Worm (Caenorhabditis elegans) whole organism, mixed stage, embryonic: Measurements from ENCODE around the gene ZK1248.11.
A peak's percentile ranks its signal among the peaks of the same experiment; 100 is the strongest.

Source experiments
- M03D4.4 ChIP-seq: sonication (generic microtip); optimal IDR thresholded peaks from 2 replicates; lab custom pipeline; 2017; ENCODE audit warnings: mild to moderate bottlenecking, missing genetic modification characterization, missing compliant biosample characterization
- bed-3 ChIP-seq: fragments of 200-800 bp; sonication (Bioruptor generic); optimal IDR thresholded peaks from 3 replicates; lab custom pipeline; 2018; ENCODE audit warnings: mild to moderate bottlenecking, missing genetic modification characterization, moderate library complexity, missing compliant biosample characterization
- blmp-1 ChIP-seq: fragments of 150-350 bp; optimal IDR thresholded peaks from 2 replicates; lab custom pipeline; 2014; ENCODE audit warnings: missing biosample characterization, missing genetic modification characterization
- ceh-43 ChIP-seq: fragments of 200-800 bp; sonication (Bioruptor generic); optimal IDR thresholded peaks from 2 replicates; lab custom pipeline; 2018; ENCODE audit warnings: mild to moderate bottlenecking, missing genetic modification characterization, moderate library complexity, missing compliant biosample characterization
- ceh-83 ChIP-seq: fragments of 200-800 bp; sonication (Bioruptor generic); optimal IDR thresholded peaks from 2 replicates; lab custom pipeline; 2018; ENCODE audit warnings: mild to moderate bottlenecking, missing genetic modification characterization, missing compliant biosample characterization
- ces-1 ChIP-seq: fragments of 150-350 bp; optimal IDR thresholded peaks from 2 replicates; lab custom pipeline; 2014; ENCODE audit warnings: missing biosample characterization, missing genetic modification reagents, missing genetic modification characterization
- cnd-1 ChIP-seq: fragments of 200-800 bp; sonication (Bioruptor generic); optimal IDR thresholded peaks from 2 replicates; lab custom pipeline; 2018; ENCODE audit warnings: mild to moderate bottlenecking, missing genetic modification characterization, missing compliant biosample characterization
- drap-1 ChIP-seq: fragments of 200-800 bp; sonication (Bioruptor generic); optimal IDR thresholded peaks from 3 replicates; lab custom pipeline; 2018; ENCODE audit warnings: mild to moderate bottlenecking, missing genetic modification characterization, missing compliant biosample characterization
- elt-1 ChIP-seq: sonication (generic microtip); optimal IDR thresholded peaks from 2 replicates; lab custom pipeline; 2017; ENCODE audit warnings: missing genetic modification characterization, mild to moderate bottlenecking, missing compliant biosample characterization, antibody characterized with exemption, moderate library complexity, borderline replicate concordance; ENCODE audit not compliant: insufficient read depth
- flh-1 ChIP-seq: fragments of 200-800 bp; sonication (Bioruptor generic); optimal IDR thresholded peaks from 2 replicates; lab custom pipeline; 2018; ENCODE audit warnings: mild to moderate bottlenecking, missing genetic modification characterization, moderate library complexity, missing compliant biosample characterization
- ham-2 ChIP-seq: fragments of 200-800 bp; sonication (Bioruptor generic); optimal IDR thresholded peaks from 2 replicates; lab custom pipeline; 2018; ENCODE audit warnings: mild to moderate bottlenecking, missing genetic modification characterization, missing compliant biosample characterization
- hlh-1 ChIP-seq: fragments of 150-350 bp; optimal IDR thresholded peaks from 2 replicates; lab custom pipeline; 2014; ENCODE audit warnings: missing biosample characterization, missing genetic modification reagents, missing genetic modification characterization
- lin-13 ChIP-seq: fragments of 150-350 bp; optimal IDR thresholded peaks from 2 replicates; lab custom pipeline; 2014; ENCODE audit warnings: missing biosample characterization, missing genetic modification characterization
- lin-32 ChIP-seq: fragments of 200-800 bp; sonication (Bioruptor generic); optimal IDR thresholded peaks from 2 replicates; lab custom pipeline; 2018; ENCODE audit warnings: mild to moderate bottlenecking, missing genetic modification characterization, missing compliant biosample characterization
- lsy-2 ChIP-seq: fragments of 150-350 bp; optimal IDR thresholded peaks from 2 replicates; lab custom pipeline; 2014; ENCODE audit warnings: missing biosample characterization, missing genetic modification characterization
- mab-5 ChIP-seq: fragments of 150-350 bp; optimal IDR thresholded peaks from 2 replicates; lab custom pipeline; 2014; ENCODE audit warnings: missing biosample characterization, missing genetic modification characterization
- mep-1 ChIP-seq: fragments of 150-350 bp; optimal IDR thresholded peaks from 2 replicates; lab custom pipeline; 2017; ENCODE audit warnings: missing biosample characterization, missing genetic modification reagents, missing genetic modification characterization, inconsistent platforms
- mls-2 ChIP-seq: sonication (generic microtip); optimal IDR thresholded peaks from 2 replicates; lab custom pipeline; 2016; ENCODE audit warnings: mild to moderate bottlenecking, missing genetic modification characterization, moderate library complexity, missing compliant biosample characterization
- nhr-12 ChIP-seq: fragments of 150-350 bp; optimal IDR thresholded peaks from 2 replicates; lab custom pipeline; 2014; ENCODE audit warnings: missing biosample characterization, missing genetic modification characterization
- nhr-2 ChIP-seq: fragments of 150-350 bp; optimal IDR thresholded peaks from 2 replicates; lab custom pipeline; 2014; ENCODE audit warnings: missing biosample characterization, missing genetic modification characterization
- nhr-76 ChIP-seq: sonication (generic microtip); optimal IDR thresholded peaks from 2 replicates; lab custom pipeline; 2017; ENCODE audit warnings: missing biosample characterization, missing genetic modification characterization
- pha-4 ChIP-seq: fragments of 150-350 bp; optimal IDR thresholded peaks from 2 replicates; lab custom pipeline; 2018; ENCODE audit warnings: missing biosample characterization, missing genetic modification reagents, missing genetic modification characterization
- sem-2 ChIP-seq: fragments of 200-800 bp; sonication (Bioruptor generic); optimal IDR thresholded peaks from 2 replicates; lab custom pipeline; 2018; ENCODE audit warnings: mild to moderate bottlenecking, missing genetic modification characterization, missing compliant biosample characterization
- snpc-4 ChIP-seq: fragments of 150-350 bp; optimal IDR thresholded peaks from 2 replicates; lab custom pipeline; 2014; ENCODE audit warnings: missing biosample characterization, missing genetic modification characterization
- sptf-1 ChIP-seq: sonication (generic microtip); optimal IDR thresholded peaks from 2 replicates; lab custom pipeline; 2017; ENCODE audit warnings: mild to moderate bottlenecking, missing genetic modification characterization, moderate library complexity, missing compliant biosample characterization
- tbx-8 ChIP-seq: fragments of 200-800 bp; sonication (Bioruptor generic); optimal IDR thresholded peaks from 2 replicates; lab custom pipeline; 2018; ENCODE audit warnings: mild to moderate bottlenecking, missing genetic modification characterization, moderate library complexity, missing compliant biosample characterization
- unc-120 ChIP-seq: sonication (generic microtip); optimal IDR thresholded peaks from 2 replicates; lab custom pipeline; 2017; ENCODE audit warnings: missing genetic modification characterization, missing compliant biosample characterization; ENCODE audit not compliant: poor library complexity, severe bottlenecking
- unc-39 ChIP-seq: fragments of 150-350 bp; optimal IDR thresholded peaks from 2 replicates; lab custom pipeline; 2014; ENCODE audit warnings: missing biosample characterization, missing genetic modification characterization
- zip-8 ChIP-seq: fragments of 150-350 bp; optimal IDR thresholded peaks from 2 replicates; lab custom pipeline; 2014; ENCODE audit warnings: missing biosample characterization, missing genetic modification characterization
- ztf-11 ChIP-seq: fragments of 150-350 bp; optimal IDR thresholded peaks from 2 replicates; lab custom pipeline; 2014; ENCODE audit warnings: missing biosample characterization, missing genetic modification characterization

ZK1248.11 gene

ce11 chrII:5785504-5785903 lies 42.9 kb downstream of the ZK1248.11 start:
- TF ChIP-seq snpc-4 (tag; lab: Kevin White, UChicago) (no peak), hlh-1 (tag; lab: Kevin White, UChicago) (no peak), zip-8 (tag; lab: Kevin White, UChicago) (no peak), nhr-2 (tag; lab: Kevin White, UChicago) (no peak), pha-4 (tag; lab: Kevin White, UChicago) (no peak), lin-13 (tag; lab: Kevin White, UChicago) (no peak)

ce11 chrII:5781935-5782921 lies 46.2 kb downstream of the ZK1248.11 start, which contains the start of gene K05F1.6:
Gene K05F1.6 (plus strand): TSS chrII:5782520.
- TF ChIP-seq unc-120 (tag; lab: Kevin White, UChicago) (peak; percentile 89), blmp-1 (no peak), lin-32 (GFP tag; lab: Kevin White, UChicago) (peak; percentile 45), ham-2 (GFP tag; lab: Kevin White, UChicago) (peak; percentile 76), ceh-43 (GFP tag; lab: Kevin White, UChicago) (peak; percentile 10), flh-1 (GFP tag; lab: Kevin White, UChicago) (peak; percentile 52), lsy-2 (tag; lab: Kevin White, UChicago) (no peak), mls-2 (tag; lab: Kevin White, UChicago) (peak; percentile 72), hlh-1 (tag; lab: Kevin White, UChicago) (peak; percentile 10), pha-4 (tag; lab: Kevin White, UChicago) (peak; percentile 16), ztf-11 (tag; lab: Kevin White, UChicago) (no peak), bed-3 (GFP tag; lab: Kevin White, UChicago) (peak; percentile 44), tbx-8 (GFP tag; lab: Kevin White, UChicago) (peak; percentile 36), mep-1 (tag; lab: Kevin White, UChicago) (no peak), sptf-1 (tag; lab: Kevin White, UChicago) (peak; percentile 81), M03D4.4 (tag; lab: Kevin White, UChicago) (peak; percentile 70), unc-39 (no peak), drap-1 (peak; percentile 69), sem-2 (GFP tag; lab: Kevin White, UChicago) (peak; percentile 65), elt-1 (no peak), ceh-83 (GFP tag; lab: Kevin White, UChicago) (peak; percentile 78), lin-13 (tag; lab: Kevin White, UChicago) (peak; percentile 12), nhr-12 (no peak), cnd-1 (tag; lab: Kevin White, UChicago) (peak; percentile 64), nhr-76 (tag; lab: Kevin White, UChicago) (no peak)
- TF ChIP-seq, all 35 proteins: peak for 17

- TF ChIP-seq unc-120 (tag; lab: Kevin White, UChicago) (peak; percentile 42), ces-1 (peak; percentile 44), hlh-1 (tag; lab: Kevin White, UChicago) (peak; percentile 18), mab-5 (tag; lab: Kevin White, UChicago) (no peak)
These were observed 48.5 kb downstream of the ZK1248.11 start for ce11 chrII:5779866-5780265.
